Worm (Caenorhabditis elegans): ENCODE data around the gene nhr-48.

nhr-48 gene

DNA sequence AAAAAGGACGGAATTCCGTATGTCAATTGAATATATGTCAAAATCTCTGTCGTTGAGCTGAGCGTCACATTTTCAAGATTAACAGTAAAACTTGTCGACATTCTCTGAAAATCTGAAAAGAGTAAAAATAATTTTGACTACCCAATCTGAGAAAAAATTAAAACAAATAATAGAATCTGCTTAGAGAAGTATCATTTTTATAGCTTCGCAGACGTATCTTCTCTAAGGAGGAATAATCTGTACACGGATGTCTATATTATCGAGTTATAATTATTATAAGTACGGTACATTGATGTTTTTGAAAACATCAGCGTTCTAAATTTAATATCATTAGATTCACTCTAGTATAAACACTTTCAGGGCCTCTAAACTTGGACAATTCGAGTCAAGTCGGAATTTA, 32.5 kb downstream of the nhr-48 start, which contains the start of gene srg-64:
TSS of gene srg-64 (minus strand) at position 101 of the 400 bp plus-strand sequence.
- TF ChIP-seq ceh-83 (GFP tag; optimal IDR thresholded peaks at IDR 0.05) (no peak), snpc-4 (tag; optimal IDR thresholded peaks at IDR 0.05) (no peak), flh-1 (GFP tag; optimal IDR thresholded peaks at IDR 0.05) (no peak), M03D4.4 (tag; optimal IDR thresholded peaks at IDR 0.05) (no peak), drap-1 (GFP tag; optimal IDR thresholded peaks at IDR 0.05) (no peak), hlh-1 (tag; optimal IDR thresholded peaks at IDR 0.05) (no peak), mls-2 (tag; optimal IDR thresholded peaks at IDR 0.05) (no peak), mep-1 (tag; optimal IDR thresholded peaks at IDR 0.05) (no peak), unc-39 (tag; optimal IDR thresholded peaks at IDR 0.05) (no peak), lsy-2 (tag; optimal IDR thresholded peaks at IDR 0.05) (no peak), zip-8 (tag; optimal IDR thresholded peaks at IDR 0.05) (no peak)

DNA sequence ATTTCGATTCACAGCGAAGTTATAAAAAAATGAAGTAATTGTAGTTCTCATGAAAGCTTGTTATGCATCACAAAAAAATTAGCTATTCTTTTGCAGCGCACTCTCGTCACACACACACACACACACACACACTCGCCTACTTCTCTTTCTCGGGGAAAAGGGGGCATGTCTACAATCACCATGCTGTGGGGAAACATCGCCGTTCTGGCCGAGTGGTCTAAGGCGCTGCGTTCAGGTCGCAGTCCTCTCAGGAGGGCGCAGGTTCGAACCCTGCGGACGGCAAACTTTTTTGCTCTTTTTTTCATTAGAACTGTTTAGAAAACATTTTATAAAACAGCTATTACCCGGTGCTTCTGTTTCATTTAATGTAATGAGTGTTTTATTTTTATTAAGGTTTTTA, 33.8 kb downstream of the nhr-48 start:
- TF ChIP-seq nhr-12 (tag; optimal IDR thresholded peaks at IDR 0.05) (no peak), tbx-8 (GFP tag; optimal IDR thresholded peaks at IDR 0.05) (peak; percentile 70), hlh-1 (tag; optimal IDR thresholded peaks at IDR 0.05) (peak; percentile 20), elt-3 (tag; optimal IDR thresholded peaks at IDR 0.05) (no peak), pha-4 (tag; optimal IDR thresholded peaks at IDR 0.05) (peak; percentile 1), blmp-1 (tag; optimal IDR thresholded peaks at IDR 0.05) (no peak), nhr-237 (tag; optimal IDR thresholded peaks at IDR 0.05) (peak; percentile 66), ham-2 (GFP tag; optimal IDR thresholded peaks at IDR 0.05) (peak; percentile 85), nhr-28 (tag; optimal IDR thresholded peaks at IDR 0.05) (peak; percentile 2), ceh-83 (GFP tag; optimal IDR thresholded peaks at IDR 0.05) (peak; percentile 90), mls-2 (tag; optimal IDR thresholded peaks at IDR 0.05) (peak; percentile 94), zip-8 (tag; optimal IDR thresholded peaks at IDR 0.05) (no peak), lin-13 (tag; optimal IDR thresholded peaks at IDR 0.05) (peak; percentile 28), unc-39 (tag; optimal IDR thresholded peaks at IDR 0.05) (no peak), drap-1 (GFP tag; optimal IDR thresholded peaks at IDR 0.05) (peak; percentile 94), unc-62 (GFP tag; optimal IDR thresholded peaks at IDR 0.05) (peak; percentile 35), bed-3 (GFP tag; optimal IDR thresholded peaks at IDR 0.05) (peak; percentile 88), mab-5 (tag; optimal IDR thresholded peaks at IDR 0.05) (no peak), lsy-2 (tag; optimal IDR thresholded peaks at IDR 0.05) (peak; percentile 51), cnd-1 (tag; optimal IDR thresholded peaks at IDR 0.05) (peak; percentile 90), M03D4.4 (tag; optimal IDR thresholded peaks at IDR 0.05) (peak; percentile 92), elt-1 (tag; optimal IDR thresholded peaks at IDR 0.05; ENCODE audit: borderline replicate concordance, insufficient read depth) (no peak), unc-120 (tag; optimal IDR thresholded peaks at IDR 0.05; ENCODE audit: poor library complexity, severe bottlenecking) (peak; percentile 78), ztf-11 (tag; optimal IDR thresholded peaks at IDR 0.05) (peak; percentile 4), snpc-4 (tag; optimal IDR thresholded peaks at IDR 0.05) (no peak), nhr-2 (tag; optimal IDR thresholded peaks at IDR 0.05) (no peak), ceh-39 (tag; optimal IDR thresholded peaks at IDR 0.05) (no peak), lin-32 (GFP tag; optimal IDR thresholded peaks at IDR 0.05) (peak; percentile 78), mep-1 (tag; optimal IDR thresholded peaks at IDR 0.05) (no peak), sptf-1 (tag; optimal IDR thresholded peaks at IDR 0.05) (peak; percentile 96), ces-1 (GFP tag; optimal IDR thresholded peaks at IDR 0.05) (no peak), ceh-43 (GFP tag; optimal IDR thresholded peaks at IDR 0.05) (peak; percentile 85), flh-1 (GFP tag; optimal IDR thresholded peaks at IDR 0.05) (peak; percentile 81), sem-2 (GFP tag; optimal IDR thresholded peaks at IDR 0.05) (peak; percentile 79), nhr-76 (tag; optimal IDR thresholded peaks at IDR 0.05) (no peak)

DNA sequence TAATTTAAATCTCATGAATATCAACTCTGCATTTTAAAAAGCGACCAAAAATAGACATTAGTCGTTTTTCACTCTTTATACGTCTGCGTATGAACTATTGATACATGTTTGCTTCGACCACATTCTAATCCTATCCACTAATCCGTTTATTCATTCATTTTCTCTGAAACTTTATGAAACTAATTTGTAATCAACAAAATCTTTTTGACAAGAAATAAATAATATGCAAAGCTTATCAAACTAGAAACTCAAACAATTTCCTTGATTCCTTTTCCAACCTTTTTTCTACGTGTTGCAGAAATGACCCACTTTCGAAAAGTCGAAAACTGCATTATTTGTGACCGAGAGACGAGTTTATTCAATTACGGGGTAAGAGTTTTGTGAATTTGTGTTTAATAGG, 34.3 kb downstream of the nhr-48 start, which contains the start of gene nhr-255:
TSS of gene nhr-255 (plus strand) at position 301 of the 400 bp plus-strand sequence.
- TF ChIP-seq elt-1 (tag; optimal IDR thresholded peaks at IDR 0.05; ENCODE audit: borderline replicate concordance, insufficient read depth) = no peak
- peak; percentile 86 for TF ChIP-seq ces-1 (GFP tag; optimal IDR thresholded peaks at IDR 0.05)
- no peak for TF ChIP-seq M03D4.4 (tag; optimal IDR thresholded peaks at IDR 0.05)
- no peak for TF ChIP-seq sptf-1 (tag; optimal IDR thresholded peaks at IDR 0.05)
- no peak for TF ChIP-seq mls-2 (tag; optimal IDR thresholded peaks at IDR 0.05)
- no peak for TF ChIP-seq lin-32 (GFP tag; optimal IDR thresholded peaks at IDR 0.05)

DNA sequence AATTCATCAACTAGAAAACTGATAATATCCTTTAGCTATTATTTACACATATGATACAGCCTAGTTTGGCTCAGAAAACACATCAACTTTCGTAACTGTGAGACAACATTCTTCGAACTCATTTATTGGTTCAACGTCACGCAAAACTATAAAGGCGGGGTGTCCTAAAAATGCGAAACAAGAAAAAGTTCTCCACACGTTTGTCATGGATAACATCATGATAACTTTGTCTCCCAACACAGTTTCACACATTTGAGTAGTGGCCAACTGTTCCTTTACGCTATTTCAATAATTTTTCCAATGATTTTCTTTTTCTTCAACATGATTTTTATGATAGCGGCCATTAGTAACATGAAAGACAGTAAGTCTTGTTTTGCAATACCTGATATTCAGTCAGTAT, 38.7 kb downstream of the nhr-48 start, which contains the start of gene srxa-9:
TSS of gene srxa-9 (plus strand) at position 301 of the 400 bp plus-strand sequence.
- TF ChIP-seq ztf-11 (tag; optimal IDR thresholded peaks at IDR 0.05) (no peak), unc-120 (tag; optimal IDR thresholded peaks at IDR 0.05; ENCODE audit: poor library complexity, severe bottlenecking) (no peak), sptf-1 (tag; optimal IDR thresholded peaks at IDR 0.05) (no peak), hlh-1 (tag; optimal IDR thresholded peaks at IDR 0.05) (no peak)
